Worm (Caenorhabditis elegans) whole organism, L4/young adult: ENCODE results near the gene R12G8.1.

Experiments
- W03F9.2 ChIP-seq: fragments of 150-350 bp; optimal IDR thresholded peaks from 2 replicates; lab custom pipeline; 2014; ENCODE audit warnings: missing biosample characterization, missing genetic modification characterization
- dao-5 ChIP-seq: sonication (generic microtip); optimal IDR thresholded peaks from 2 replicates; lab custom pipeline; 2016; ENCODE audit warnings: missing genotype, missing genetic modification characterization, moderate library complexity, missing compliant biosample characterization
- him-1 ChIP-seq: sonication (generic microtip); optimal IDR thresholded peaks from 2 replicates; lab custom pipeline; 2016; ENCODE audit warnings: missing genotype, missing genetic modification reagents, missing genetic modification characterization, missing compliant biosample characterization

ce11 chrV:17749181-17749580, at the start of gene R12G8.1:
- TF ChIP-seq him-1 (tag; lab: Kevin White, UChicago) (peak; percentile 8), dao-5 (no peak), W03F9.2 (tag; lab: Kevin White, UChicago) (no peak)
